Worm (Caenorhabditis elegans) whole organism, L4 larva: Measurements from ENCODE around the gene sox-4.
A peak's percentile ranks its signal among the peaks of the same experiment; 100 is the strongest.

Experiments
- F10B5.3 ChIP-seq: sonication (generic microtip); optimal IDR thresholded peaks from 2 replicates; lab custom pipeline; 2016; ENCODE audit warnings: mild to moderate bottlenecking, missing genetic modification characterization, missing compliant biosample characterization
- F26F4.8 ChIP-seq: fragments of 200-800 bp; sonication (Bioruptor generic); conservative IDR thresholded peaks from 2 replicates; pipeline ENCODE4 v1.3.6; 2022; ENCODE audit warnings: missing genetic modification characterization, missing compliant biosample characterization
- F44E2.7 ChIP-seq: fragments of 200-800 bp; sonication (Bioruptor generic); IDR thresholded peaks from 2 replicates; pipeline ENCODE4 v2.1.2; 2022; ENCODE audit warnings: missing genetic modification characterization, missing compliant biosample characterization
- R02D3.7 ChIP-seq: fragments of 150-350 bp; sonication (generic microtip); optimal IDR thresholded peaks from 3 replicates; lab custom pipeline; 2014; ENCODE audit warnings: missing biosample characterization, missing genetic modification characterization
- T20F7.1 ChIP-seq: fragments of 200-800 bp; sonication (Bioruptor generic); optimal IDR thresholded peaks from 2 replicates; lab custom pipeline; 2018; ENCODE audit warnings: mild to moderate bottlenecking, missing genetic modification characterization, missing compliant biosample characterization
- Y105C5A.15 ChIP-seq: fragments of 200-800 bp; sonication (Bioruptor generic); IDR thresholded peaks from 2 replicates; pipeline ENCODE4 v1.3.6; 2022; ENCODE audit warnings: missing genetic modification characterization, missing compliant biosample characterization
- Y5F2A.4 ChIP-seq: fragments of 200-800 bp; sonication (Bioruptor generic); optimal IDR thresholded peaks from 2 replicates; lab custom pipeline; 2018; ENCODE audit warnings: mild to moderate bottlenecking, missing genetic modification characterization, missing compliant biosample characterization
- Y75B8A.6 ChIP-seq: fragments of 200-800 bp; sonication (Bioruptor generic); IDR thresholded peaks from 2 replicates; pipeline ENCODE4 v1.3.6; 2022; ENCODE audit warnings: missing genetic modification reagents, missing genetic modification characterization, missing compliant biosample characterization
- ZK337.2 ChIP-seq: fragments of 200-800 bp; sonication (Bioruptor generic); IDR thresholded peaks from 2 replicates; pipeline ENCODE4 v1.3.6; 2022; ENCODE audit warnings: missing genetic modification reagents, missing genetic modification characterization, missing compliant biosample characterization
- ZK546.5 ChIP-seq, 2 experiments: sonication (generic microtip); optimal IDR thresholded peaks; 2 replicates each; lab custom pipeline; 2017; ENCODE audit warnings: missing biosample characterization in 2 of 2, missing genetic modification characterization in 2 of 2
- aha-1 ChIP-seq: fragments of 150-350 bp; peaks from one replicate; lab custom pipeline; 2014; ENCODE audit warnings: missing biosample characterization, missing genetic modification characterization
- aly-2 ChIP-seq: sonication (generic microtip); optimal IDR thresholded peaks from 2 replicates; lab custom pipeline; 2018; ENCODE audit warnings: missing biosample characterization, missing genetic modification characterization
- arid-1 ChIP-seq: fragments of 200-800 bp; sonication (Bioruptor generic); conservative IDR thresholded peaks from 2 replicates; pipeline ENCODE4 v1.3.6; 2022; ENCODE audit warnings: missing genetic modification reagents, missing genetic modification characterization, missing compliant biosample characterization
- ceh-28 ChIP-seq: fragments of 150-350 bp; optimal IDR thresholded peaks from 2 replicates; lab custom pipeline; 2014; ENCODE audit warnings: missing biosample characterization, missing genetic modification reagents, missing genetic modification characterization
- ceh-32 ChIP-seq: sonication (generic microtip); optimal IDR thresholded peaks from 2 replicates; lab custom pipeline; 2016; ENCODE audit warnings: mild to moderate bottlenecking, missing genetic modification characterization, missing compliant biosample characterization; ENCODE audit not compliant: poor library complexity
- ces-1 ChIP-seq: fragments of 150-350 bp; sonication (generic microtip); optimal IDR thresholded peaks from 4 replicates; lab custom pipeline; 2014; ENCODE audit warnings: missing biosample characterization, missing genetic modification reagents, missing genetic modification characterization
- daf-16 ChIP-seq, 3 experiments: sonication (generic microtip); optimal IDR thresholded peaks; 2 replicates each; lab custom pipeline; 2016 to 2017; ENCODE audit warnings: missing genetic modification characterization in 3 of 3, missing genetic modification reagents in 3 of 3, mild to moderate bottlenecking in 2 of 3, missing compliant biosample characterization in 2 of 3, missing biosample characterization in 1 of 3, moderate library complexity in 1 of 3
- daf-19 ChIP-seq: fragments of 200-800 bp; sonication (Bioruptor generic); conservative IDR thresholded peaks from 2 replicates; pipeline ENCODE4 v1.3.6; 2022; ENCODE audit warnings: missing genetic modification characterization, missing compliant biosample characterization
- daf-8 ChIP-seq: fragments of 200-800 bp; sonication (Bioruptor generic); IDR thresholded peaks from 2 replicates; pipeline ENCODE4 v1.3.6; 2022; ENCODE audit warnings: missing genetic modification characterization, missing compliant biosample characterization
- dmd-6 ChIP-seq: fragments of 200-800 bp; sonication (Bioruptor generic); IDR thresholded peaks from 2 replicates; pipeline ENCODE4 v1.3.6; 2022; ENCODE audit warnings: missing genetic modification reagents, missing genetic modification characterization, missing compliant biosample characterization
- dmd-8 ChIP-seq: fragments of 200-800 bp; sonication (Bioruptor generic); IDR thresholded peaks from 2 replicates; pipeline ENCODE4 v1.3.6; 2022; ENCODE audit warnings: missing genetic modification characterization, missing compliant biosample characterization
- dpl-1 ChIP-seq: fragments of 150-350 bp; optimal IDR thresholded peaks from 2 replicates; lab custom pipeline; 2014; ENCODE audit warnings: missing biosample characterization, missing genetic modification reagents, missing genetic modification characterization
- duxl-1 ChIP-seq: sonication (generic microtip); optimal IDR thresholded peaks from 2 replicates; lab custom pipeline; 2016; ENCODE audit warnings: mild to moderate bottlenecking, missing genetic modification characterization, moderate library complexity, missing compliant biosample characterization; ENCODE audit not compliant: poor library complexity
- dve-1 ChIP-seq: sonication (generic microtip); optimal IDR thresholded peaks from 2 replicates; lab custom pipeline; 2017; ENCODE audit warnings: antibody characterized with exemption, mild to moderate bottlenecking, missing genetic modification characterization, missing compliant biosample characterization; ENCODE audit not compliant: insufficient read depth
- egl-27 ChIP-seq: sonication (generic microtip); optimal IDR thresholded peaks from 3 replicates; lab custom pipeline; 2017; ENCODE audit warnings: missing biosample characterization, missing genetic modification reagents, missing genetic modification characterization
- egl-43 ChIP-seq: fragments of 200-800 bp; sonication (Bioruptor generic); IDR thresholded peaks from 2 replicates; pipeline ENCODE4 v1.3.6; 2022; ENCODE audit warnings: missing genetic modification reagents, missing genetic modification characterization, missing compliant biosample characterization
- fkh-10 ChIP-seq: fragments of 150-350 bp; optimal IDR thresholded peaks from 2 replicates; lab custom pipeline; 2014; ENCODE audit warnings: missing biosample characterization, missing genetic modification reagents, missing genetic modification characterization
- fos-1 ChIP-seq: fragments of 150-350 bp; optimal IDR thresholded peaks from 2 replicates; lab custom pipeline; 2014; ENCODE audit warnings: missing biosample characterization, missing genetic modification characterization
- hlh-11 ChIP-seq: fragments of 200-800 bp; sonication (Bioruptor generic); optimal IDR thresholded peaks from 2 replicates; lab custom pipeline; 2018; ENCODE audit warnings: mild to moderate bottlenecking, missing genetic modification characterization, missing compliant biosample characterization
- hlh-30 ChIP-seq: sonication (generic microtip); optimal IDR thresholded peaks from 2 replicates; lab custom pipeline; 2017; ENCODE audit warnings: antibody characterized with exemption, mild to moderate bottlenecking, missing genetic modification characterization, missing compliant biosample characterization; ENCODE audit not compliant: insufficient read depth
- lin-15B ChIP-seq: fragments of 150-350 bp; sonication (generic microtip); optimal IDR thresholded peaks from 3 replicates; lab custom pipeline; 2014; ENCODE audit warnings: missing biosample characterization, missing genetic modification characterization
- lir-3 ChIP-seq: sonication (generic microtip); optimal IDR thresholded peaks from 2 replicates; lab custom pipeline; 2016; ENCODE audit warnings: mild to moderate bottlenecking, missing genetic modification characterization, missing compliant biosample characterization
- lsy-2 ChIP-seq, 2 experiments: fragments of 150-350 bp in 1 of 2; sonication (generic microtip) in 1 of 2; optimal IDR thresholded peaks; 2 replicates each; lab custom pipeline; 2014 to 2017; ENCODE audit warnings: missing biosample characterization in 2 of 2, missing genetic modification characterization in 2 of 2
- madf-9 ChIP-seq: fragments of 200-800 bp; sonication (Bioruptor generic); conservative IDR thresholded peaks from 2 replicates; pipeline ENCODE4 v1.3.6; 2022; ENCODE audit warnings: missing genetic modification reagents, missing genetic modification characterization, missing compliant biosample characterization
- mdt-29 ChIP-seq: fragments of 200-800 bp; sonication (Bioruptor generic); IDR thresholded peaks from 2 replicates; pipeline ENCODE4 v1.3.6; 2022; ENCODE audit warnings: missing genetic modification reagents, missing genetic modification characterization, missing compliant biosample characterization
- mes-2 ChIP-seq: sonication (generic microtip); optimal IDR thresholded peaks from 2 replicates; lab custom pipeline; 2016; ENCODE audit warnings: missing genotype, mild to moderate bottlenecking, missing genetic modification characterization, missing compliant biosample characterization; ENCODE audit not compliant: poor library complexity, severe bottlenecking
- nhr-10 ChIP-seq: fragments of 150-350 bp; optimal IDR thresholded peaks from 2 replicates; lab custom pipeline; 2014; ENCODE audit warnings: missing biosample characterization, missing genetic modification characterization
- nhr-28 ChIP-seq: fragments of 150-350 bp; optimal IDR thresholded peaks from 2 replicates; lab custom pipeline; 2014; ENCODE audit warnings: missing biosample characterization, missing genetic modification characterization
- nhr-76 ChIP-seq: fragments of 150-350 bp; optimal IDR thresholded peaks from 2 replicates; lab custom pipeline; 2014; ENCODE audit warnings: missing biosample characterization, missing genetic modification characterization
- nhr-77 ChIP-seq: fragments of 150-350 bp; optimal IDR thresholded peaks from 2 replicates; lab custom pipeline; 2014; ENCODE audit warnings: missing biosample characterization, missing genetic modification characterization
- pha-4 ChIP-seq, 2 experiments: fragments of 150-350 bp in 1 of 2; fragments of 200-800 bp in 1 of 2; sonication (Bioruptor generic) in 1 of 2; IDR thresholded peaks in 1 of 2; optimal IDR thresholded peaks in 1 of 2; 2 replicates each; pipeline versions ENCODE4 v1.3.6 to Lab custom; 2014 to 2022; ENCODE audit warnings: missing genetic modification characterization in 2 of 2, missing genetic modification reagents in 2 of 2, missing biosample characterization in 1 of 2, missing compliant biosample characterization in 1 of 2
- saeg-2 ChIP-seq: fragments of 200-800 bp; sonication (Bioruptor generic); IDR thresholded peaks from 2 replicates; pipeline ENCODE4 v1.3.6; 2022; ENCODE audit warnings: missing genetic modification reagents, missing genetic modification characterization, missing compliant biosample characterization
- set-16 ChIP-seq: fragments of 200-800 bp; sonication (Bioruptor generic); IDR thresholded peaks from 2 replicates; pipeline ENCODE4 v1.3.6; 2022; ENCODE audit warnings: missing genetic modification reagents, missing genetic modification characterization, missing compliant biosample characterization
- snpc-1.2 ChIP-seq: fragments of 200-800 bp; sonication (Bioruptor generic); IDR thresholded peaks from 2 replicates; pipeline ENCODE4 v1.3.6; 2022; ENCODE audit warnings: missing genetic modification reagents, missing genetic modification characterization, missing compliant biosample characterization
- snpc-4 ChIP-seq: fragments of 150-350 bp; optimal IDR thresholded peaks from 2 replicates; lab custom pipeline; 2014; ENCODE audit warnings: missing biosample characterization, missing genetic modification characterization
- tag-97 ChIP-seq: fragments of 200-800 bp; sonication (Bioruptor generic); IDR thresholded peaks from 2 replicates; pipeline ENCODE4 v1.3.6; 2022; ENCODE audit warnings: missing genetic modification characterization, missing compliant biosample characterization
- tra-1 ChIP-seq: fragments of 200-800 bp; sonication (Bioruptor generic); IDR thresholded peaks from 2 replicates; pipeline ENCODE4 v1.3.6; 2022; ENCODE audit warnings: missing genetic modification reagents, missing genetic modification characterization, missing compliant biosample characterization
- unc-62 ChIP-seq, 3 experiments: fragments of 150-350 bp in 1 of 3; sonication (generic microtip); optimal IDR thresholded peaks in 2 of 3; peaks in 1 of 3; 1 replicate in 1 of 3; 2 replicates in 2 of 3; lab custom pipeline; 2014 to 2017; ENCODE audit warnings: missing biosample characterization in 3 of 3, missing genetic modification characterization in 3 of 3, missing genetic modification reagents in 3 of 3, missing genotype in 1 of 3
- vab-7 ChIP-seq: fragments of 200-800 bp; sonication (Bioruptor generic); IDR thresholded peaks from 2 replicates; pipeline ENCODE4 v1.3.6; 2022; ENCODE audit warnings: missing genetic modification reagents, missing genetic modification characterization, missing compliant biosample characterization
- ztf-7 ChIP-seq: fragments of 150-350 bp; optimal IDR thresholded peaks from 2 replicates; lab custom pipeline; 2014; ENCODE audit warnings: missing biosample characterization, missing genetic modification characterization

The sox-4 gene

ce11 chrX:3534218-3534617 lies 25.4 kb upstream of the sox-4 start (continued):
- TF ChIP-seq dmd-6 (GFP tag; lab: Robert Waterston, UW) = peak; percentile 89
- no peak for TF ChIP-seq lin-15B (tag; lab: Kevin White, UChicago)
- TF ChIP-seq pha-4 (GFP tag; IDR thresholded peaks at IDR 0.05; lab: Robert Waterston, UW) = no peak
- TF ChIP-seq pha-4 (tag; optimal IDR thresholded peaks at IDR 0.05; lab: Kevin White, UChicago) = no peak
- TF ChIP-seq dve-1 (tag; lab: Kevin White, UChicago) = peak; percentile 88
- peak; percentile 69 for TF ChIP-seq hlh-30 (tag; lab: Kevin White, UChicago)
- peak in 1 of 2 experiments; percentile 78 for TF ChIP-seq unc-62 (GFP tag; optimal IDR thresholded peaks at IDR 0.05 in 1 of 2; lab: Kevin White, UChicago)
- TF ChIP-seq unc-62 (tag; optimal IDR thresholded peaks at IDR 0.05; lab: Kevin White, UChicago) = no peak
- no peak for TF ChIP-seq F26F4.8
- no peak for TF ChIP-seq ZK546.5 (tag; optimal IDR thresholded peaks at IDR 0.05; lab: Kevin White, UChicago)
- no peak for TF ChIP-seq ceh-28 (tag; lab: Kevin White, UChicago)
- TF ChIP-seq hlh-11 (tag; lab: Kevin White, UChicago) = peak; percentile 80
- TF ChIP-seq set-16 (GFP tag; lab: Robert Waterston, UW) = no peak
- TF ChIP-seq tra-1 (GFP tag; lab: Robert Waterston, UW) = 0 out of 2 replicates have a peak, but pooled peaks have one; percentile 68
- no peak for TF ChIP-seq ZK337.2 (GFP tag; lab: Robert Waterston, UW)
- no peak for TF ChIP-seq fkh-10 (GFP tag; lab: Kevin White, UChicago)
- TF ChIP-seq egl-27 (tag; lab: Kevin White, UChicago) = no peak
- no peak for TF ChIP-seq aly-2
- TF ChIP-seq ces-1 (GFP tag; lab: Kevin White, UChicago) = no peak
- TF ChIP-seq arid-1 = no peak
- TF ChIP-seq snpc-1.2 (GFP tag; lab: Robert Waterston, UW) = no peak
- TF ChIP-seq mdt-29 = no peak
- TF ChIP-seq nhr-77 = peak; percentile 55
- TF ChIP-seq mes-2 (tag; lab: Kevin White, UChicago) = peak; percentile 8
- TF ChIP-seq daf-8 = no peak
- no peak for TF ChIP-seq tag-97
- TF ChIP-seq F10B5.3 = no peak
- TF ChIP-seq Y75B8A.6 = no peak
- TF ChIP-seq nhr-28 (tag; lab: Kevin White, UChicago) = peak; percentile 89
- no peak for TF ChIP-seq saeg-2
- TF ChIP-seq Y5F2A.4 (GFP tag; lab: Kevin White, UChicago) = no peak
- TF ChIP-seq nhr-76 = no peak
- TF ChIP-seq madf-9 (GFP tag; lab: Robert Waterston, UW) = no peak
- TF ChIP-seq nhr-10 (tag; lab: Kevin White, UChicago) = no peak
- no peak for TF ChIP-seq ztf-7 (tag; lab: Kevin White, UChicago)
- no peak for TF ChIP-seq T20F7.1 (GFP tag; lab: Kevin White, UChicago)
- TF ChIP-seq lsy-2 (tag; optimal IDR thresholded peaks at IDR 0.05; lab: Kevin White, UChicago) = peak in 1 of 2 experiments; percentile 23
- TF ChIP-seq Y105C5A.15 (GFP tag; lab: Robert Waterston, UW) = no peak
- TF ChIP-seq F44E2.7 = no peak
- TF ChIP-seq vab-7 (GFP tag; lab: Robert Waterston, UW) = no peak
- TF ChIP-seq daf-16 (GFP tag; optimal IDR thresholded peaks at IDR 0.05; lab: Kevin White, UChicago) = no peak
- peak; percentile 92 for TF ChIP-seq daf-16 (tag; optimal IDR thresholded peaks at IDR 0.05; lab: Kevin White, UChicago)
- TF ChIP-seq ceh-32 (tag; lab: Kevin White, UChicago) = no peak
- no peak for TF ChIP-seq R02D3.7 (tag; lab: Kevin White, UChicago)
- TF ChIP-seq dpl-1 (GFP tag; lab: Kevin White, UChicago) = no peak
- TF ChIP-seq daf-19 (GFP tag; lab: Robert Waterston, UW) = no peak
- TF ChIP-seq snpc-4 (tag; lab: Kevin White, UChicago) = no peak
- no peak for TF ChIP-seq dmd-8
- TF ChIP-seq fos-1 (tag; lab: Kevin White, UChicago) = no peak
- TF ChIP-seq duxl-1 (tag; lab: Kevin White, UChicago) = no peak
- peak; percentile 98 for TF ChIP-seq aha-1 (tag; lab: Kevin White, UChicago)
- TF ChIP-seq egl-43 (GFP tag; lab: Robert Waterston, UW) = no peak
- TF ChIP-seq lir-3 (tag; lab: Kevin White, UChicago) = no peak
